Worm (Caenorhabditis elegans) whole organism, late embryonic: ENCODE data around the gene slc-28.2.

Experiments
- C08G9.2 ChIP-seq: sonication (generic microtip); optimal IDR thresholded peaks from 2 replicates; lab custom pipeline; 2016; ENCODE audit warnings: mild to moderate bottlenecking, missing genetic modification characterization, moderate library complexity, missing compliant biosample characterization
- C38D4.7 ChIP-seq: fragments of 200-800 bp; sonication (Bioruptor generic); optimal IDR thresholded peaks from 2 replicates; lab custom pipeline; 2018; ENCODE audit warnings: mild to moderate bottlenecking, missing genetic modification characterization, moderate library complexity, missing compliant biosample characterization
- F13H6.1 ChIP-seq: sonication (generic microtip); optimal IDR thresholded peaks from 2 replicates; lab custom pipeline; 2016; ENCODE audit warnings: missing genetic modification characterization, missing compliant biosample characterization
- ahr-1 ChIP-seq: sonication (generic microtip); optimal IDR thresholded peaks from 2 replicates; lab custom pipeline; 2016; ENCODE audit warnings: missing genetic modification characterization, missing compliant biosample characterization
- ama-1 ChIP-seq: fragments of 150-350 bp; optimal IDR thresholded peaks from 2 replicates; lab custom pipeline; 2014
- ceh-22 ChIP-seq: sonication (generic microtip); optimal IDR thresholded peaks from 2 replicates; lab custom pipeline; 2017; ENCODE audit warnings: missing biosample characterization, missing genetic modification characterization
- ceh-24 ChIP-seq: sonication (generic microtip); optimal IDR thresholded peaks from 2 replicates; lab custom pipeline; 2016; ENCODE audit warnings: mild to moderate bottlenecking, missing genetic modification characterization, missing compliant biosample characterization
- ceh-31 ChIP-seq: sonication (generic microtip); optimal IDR thresholded peaks from 2 replicates; lab custom pipeline; 2016; ENCODE audit warnings: missing genetic modification characterization, missing compliant biosample characterization
- ceh-34 ChIP-seq: sonication (generic microtip); optimal IDR thresholded peaks from 2 replicates; lab custom pipeline; 2016; ENCODE audit warnings: mild to moderate bottlenecking, missing genetic modification characterization, missing compliant biosample characterization
- ceh-9 ChIP-seq: sonication (generic microtip); optimal IDR thresholded peaks from 2 replicates; lab custom pipeline; 2016; ENCODE audit warnings: mild to moderate bottlenecking, missing genetic modification characterization, inconsistent platforms, missing compliant biosample characterization
- dmd-4 ChIP-seq: sonication (generic microtip); optimal IDR thresholded peaks from 2 replicates; lab custom pipeline; 2016; ENCODE audit warnings: borderline replicate concordance, missing genetic modification characterization, missing compliant biosample characterization
- elt-2 ChIP-seq: sonication (generic microtip); optimal IDR thresholded peaks from 2 replicates; lab custom pipeline; 2016; ENCODE audit warnings: missing genetic modification reagents, missing genetic modification characterization, missing compliant biosample characterization
- ets-4 ChIP-seq: sonication (generic microtip); optimal IDR thresholded peaks from 2 replicates; lab custom pipeline; 2016; ENCODE audit warnings: missing genetic modification characterization, missing compliant biosample characterization
- fax-1 ChIP-seq: sonication (generic microtip); optimal IDR thresholded peaks from 2 replicates; lab custom pipeline; 2016; ENCODE audit warnings: missing genotype, missing genetic modification characterization, missing compliant biosample characterization
- fkh-6 ChIP-seq: sonication (generic microtip); optimal IDR thresholded peaks from 2 replicates; lab custom pipeline; 2016; ENCODE audit warnings: missing genetic modification characterization, missing compliant biosample characterization
- gmeb-2 ChIP-seq: sonication (generic microtip); optimal IDR thresholded peaks from 2 replicates; lab custom pipeline; 2016; ENCODE audit warnings: missing genetic modification characterization, inconsistent platforms, missing compliant biosample characterization
- hlh-15 ChIP-seq: sonication (generic microtip); optimal IDR thresholded peaks from 2 replicates; lab custom pipeline; 2016; ENCODE audit warnings: missing genetic modification characterization, missing compliant biosample characterization
- lim-6 ChIP-seq: sonication (generic microtip); optimal IDR thresholded peaks from 2 replicates; lab custom pipeline; 2016; ENCODE audit warnings: missing genetic modification characterization, missing compliant biosample characterization
- madf-2 ChIP-seq: sonication (generic microtip); optimal IDR thresholded peaks from 2 replicates; lab custom pipeline; 2017; ENCODE audit warnings: missing genetic modification characterization, missing compliant biosample characterization
- mec-3 ChIP-seq: sonication (generic microtip); optimal IDR thresholded peaks from 2 replicates; lab custom pipeline; 2016; ENCODE audit warnings: borderline replicate concordance, missing genetic modification characterization, missing compliant biosample characterization
- nhr-11 ChIP-seq: fragments of 150-350 bp; optimal IDR thresholded peaks from 2 replicates; lab custom pipeline; 2014; ENCODE audit warnings: missing biosample characterization, missing genetic modification characterization
- nhr-232 ChIP-seq: sonication (generic microtip); optimal IDR thresholded peaks from 2 replicates; lab custom pipeline; 2016; ENCODE audit warnings: missing genetic modification characterization, missing compliant biosample characterization
- npax-4 ChIP-seq: sonication (generic microtip); optimal IDR thresholded peaks from 2 replicates; lab custom pipeline; 2016; ENCODE audit warnings: missing genetic modification characterization, missing compliant biosample characterization
- pag-3 ChIP-seq: sonication (generic microtip); optimal IDR thresholded peaks from 2 replicates; lab custom pipeline; 2016; ENCODE audit warnings: missing compliant biosample characterization, missing genetic modification characterization, borderline replicate concordance
- pat-9 ChIP-seq: fragments of 200-800 bp; sonication (Bioruptor generic); optimal IDR thresholded peaks from 2 replicates; lab custom pipeline; 2018; ENCODE audit warnings: mild to moderate bottlenecking, missing genetic modification characterization, moderate library complexity, missing compliant biosample characterization
- pha-2 ChIP-seq: sonication (generic microtip); optimal IDR thresholded peaks from 2 replicates; lab custom pipeline; 2017; ENCODE audit warnings: mild to moderate bottlenecking, missing genetic modification characterization, missing compliant biosample characterization
- pros-1 ChIP-seq: fragments of 150-350 bp; optimal IDR thresholded peaks from 2 replicates; lab custom pipeline; 2014; ENCODE audit warnings: missing biosample characterization, missing genetic modification reagents, missing genetic modification characterization
- ref-2 ChIP-seq: sonication (generic microtip); optimal IDR thresholded peaks from 2 replicates; lab custom pipeline; 2016; ENCODE audit warnings: missing genetic modification characterization, missing compliant biosample characterization
- rnt-1 ChIP-seq: sonication (generic microtip); optimal IDR thresholded peaks from 2 replicates; lab custom pipeline; 2016; ENCODE audit warnings: missing genetic modification characterization, missing compliant biosample characterization
- sdc-2 ChIP-seq: sonication (generic microtip); optimal IDR thresholded peaks from 2 replicates; lab custom pipeline; 2016; ENCODE audit warnings: missing genotype, missing genetic modification characterization, missing compliant biosample characterization
- sox-4 ChIP-seq: sonication (generic microtip); optimal IDR thresholded peaks from 2 replicates; lab custom pipeline; 2017; ENCODE audit warnings: mild to moderate bottlenecking, missing genetic modification characterization, inconsistent platforms, missing compliant biosample characterization
- syd-9 ChIP-seq: sonication (generic microtip); optimal IDR thresholded peaks from 2 replicates; lab custom pipeline; 2016; ENCODE audit warnings: mild to moderate bottlenecking, missing genetic modification characterization, moderate library complexity, missing compliant biosample characterization
- tbx-2 ChIP-seq: sonication (generic microtip); optimal IDR thresholded peaks from 2 replicates; lab custom pipeline; 2016; ENCODE audit warnings: missing genetic modification characterization, missing compliant biosample characterization
- ttx-3 ChIP-seq: sonication (generic microtip); optimal IDR thresholded peaks from 2 replicates; lab custom pipeline; 2016; ENCODE audit warnings: missing genetic modification reagents, missing genetic modification characterization, missing compliant biosample characterization
- unc-42 ChIP-seq: sonication (generic microtip); optimal IDR thresholded peaks from 2 replicates; lab custom pipeline; 2016; ENCODE audit warnings: missing genotype, missing genetic modification characterization, missing compliant biosample characterization
- unc-55 ChIP-seq: sonication (generic microtip); optimal IDR thresholded peaks from 2 replicates; lab custom pipeline; 2017; ENCODE audit warnings: missing biosample characterization, missing genetic modification reagents, missing genetic modification characterization
- unc-86 ChIP-seq: sonication (generic microtip); optimal IDR thresholded peaks from 2 replicates; lab custom pipeline; 2016; ENCODE audit warnings: missing genetic modification characterization, missing compliant biosample characterization
- zip-5 ChIP-seq: sonication (generic microtip); optimal IDR thresholded peaks from 2 replicates; lab custom pipeline; 2016; ENCODE audit warnings: missing genetic modification characterization, missing compliant biosample characterization

Gene slc-28.2

ce11 chrV:3477496-3477895 lies 17.5 kb downstream of the slc-28.2 start, which contains the start of gene srbc-31:
Gene srbc-31 (minus strand): TSS chrV:3477596.
- TF ChIP-seq C38D4.7 (GFP tag; lab: Kevin White, UChicago), result no peak
- TF ChIP-seq npax-4 (tag; lab: Kevin White, UChicago), result no peak
- no peak for TF ChIP-seq mec-3 (tag; lab: Kevin White, UChicago)
- no peak for TF ChIP-seq fkh-6 (tag; lab: Kevin White, UChicago)
- TF ChIP-seq gmeb-2 (tag; lab: Kevin White, UChicago), result no peak
- no peak for TF ChIP-seq fax-1
- TF ChIP-seq lim-6 (tag; lab: Kevin White, UChicago), result no peak
- TF ChIP-seq F13H6.1, result no peak
- TF ChIP-seq C08G9.2 (tag; lab: Kevin White, UChicago), result no peak
- TF ChIP-seq ttx-3 (tag; lab: Kevin White, UChicago), result no peak
- TF ChIP-seq ceh-24, result no peak
- TF ChIP-seq dmd-4 (tag; lab: Kevin White, UChicago), result no peak
- no peak for TF ChIP-seq pha-2 (tag; lab: Kevin White, UChicago)

- TF ChIP-seq madf-2 (tag; lab: Kevin White, UChicago) (no peak), ahr-1 (no peak), nhr-11 (tag; lab: Kevin White, UChicago) (no peak), sox-4 (no peak), sdc-2 (no peak), unc-86 (no peak), ceh-31 (tag; lab: Kevin White, UChicago) (no peak), pros-1 (no peak), C08G9.2 (tag; lab: Kevin White, UChicago) (no peak), ref-2 (tag; lab: Kevin White, UChicago) (no peak), tbx-2 (tag; lab: Kevin White, UChicago) (no peak)
Measured at ce11 chrV:3480346-3480745, 20.3 kb downstream of the slc-28.2 start, which contains the start of gene srbc-30. Gene srbc-30 (minus strand): TSS chrV:3480446.

- TF ChIP-seq ama-1 (lab: Kevin White, UChicago), result no peak
- TF ChIP-seq pros-1, result no peak
- TF ChIP-seq ets-4 (tag; lab: Kevin White, UChicago), result no peak
- TF ChIP-seq ceh-34, result no peak
- TF ChIP-seq unc-42, result no peak
- no peak for TF ChIP-seq sox-4
- TF ChIP-seq syd-9 (tag; lab: Kevin White, UChicago), result no peak
- TF ChIP-seq zip-5 (tag; lab: Kevin White, UChicago), result no peak
- no peak for TF ChIP-seq elt-2 (tag; lab: Kevin White, UChicago)
- TF ChIP-seq ceh-22 (tag; lab: Kevin White, UChicago), result no peak
- no peak for TF ChIP-seq pat-9 (tag; lab: Kevin White, UChicago)
- TF ChIP-seq unc-55 (GFP tag; lab: Kevin White, UChicago), result no peak
Measured at ce11 chrV:3482550-3483002, 22.6 kb downstream of the slc-28.2 start, which contains the start of gene lys-7. Gene lys-7 (minus strand): TSS chrV:3482600.

- TF ChIP-seq nhr-232 (tag; lab: Kevin White, UChicago) (no peak), ceh-31 (tag; lab: Kevin White, UChicago) (no peak), sdc-2 (no peak)
Measured at ce11 chrV:3484702-3485101, 24.7 kb downstream of the slc-28.2 start, which contains the start of gene srbc-33. Gene srbc-33 (minus strand): TSS chrV:3484802.

DNA sequence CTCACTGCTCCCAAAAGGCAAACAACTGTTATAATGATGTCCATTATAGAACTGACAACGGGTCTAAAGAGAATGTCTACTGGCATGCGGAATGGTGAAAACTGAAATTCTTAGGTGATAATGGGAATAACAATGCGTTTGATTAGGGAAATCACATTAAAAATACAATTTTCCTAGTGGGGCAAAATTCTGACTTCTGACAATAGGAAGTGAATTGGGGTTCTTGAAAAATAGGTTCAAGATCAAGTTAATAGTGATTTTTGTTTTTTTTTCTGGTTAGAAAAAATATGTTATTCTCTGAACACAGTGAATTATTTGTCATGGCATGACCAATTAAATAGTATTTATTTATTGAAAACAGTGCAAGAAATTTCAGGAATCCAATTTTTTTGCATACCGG lies 26.8 kb downstream of the slc-28.2 start, which contains the start of gene srbc-32:
srbc-32 (minus strand) TSS at position 101 of the 400 bp plus-strand sequence.
- no peak for TF ChIP-seq pag-3 (tag; lab: Kevin White, UChicago)
- TF ChIP-seq rnt-1, result no peak
- no peak for TF ChIP-seq hlh-15 (tag; lab: Kevin White, UChicago)
- TF ChIP-seq ets-4 (tag; lab: Kevin White, UChicago), result no peak
- no peak for TF ChIP-seq ceh-9 (tag; lab: Kevin White, UChicago)
